Worm (Caenorhabditis elegans): ENCODE data around the gene irld-55.
A peak's percentile ranks its signal among the peaks of the same experiment; 100 is the strongest.

irld-55 gene

ce11 chrIV:14033752-14034570 lies 14.0 kb downstream of the irld-55 start (continued):
- peak; percentile 64 for TF ChIP-seq nhr-67 (tag; optimal IDR thresholded peaks at IDR 0.05)
- TF ChIP-seq fkh-10 (GFP tag; optimal IDR thresholded peaks at IDR 0.05), result peak; percentile 57
- TF ChIP-seq unc-39 (tag; optimal IDR thresholded peaks at IDR 0.05), result no peak
- no peak for TF ChIP-seq sea-2 (GFP tag; optimal IDR thresholded peaks at IDR 0.05)

ce11 chrIV:14034571-14034954 lies 14.6 kb downstream of the irld-55 start:
- TF ChIP-seq elt-2 (tag; optimal IDR thresholded peaks at IDR 0.05) (no peak), nhr-237 (tag; optimal IDR thresholded peaks at IDR 0.05) (no peak), jun-1 (tag; optimal IDR thresholded peaks at IDR 0.05) (no peak)

ce11 chrIV:14043680-14044079 lies 23.7 kb downstream of the irld-55 start, which contains the start of gene Y37A1B.7:
TSS of gene Y37A1B.7 (minus strand) at chrIV:14043780.
- no peak for TF ChIP-seq sea-2 (GFP tag; optimal IDR thresholded peaks at IDR 0.05)
- no peak for TF ChIP-seq lsy-12 (tag; optimal IDR thresholded peaks at IDR 0.05)
- no peak for TF ChIP-seq ceh-9 (tag; optimal IDR thresholded peaks at IDR 0.05)
- TF ChIP-seq elt-3 (tag; optimal IDR thresholded peaks at IDR 0.05), result no peak
- no peak for TF ChIP-seq fkh-10 (GFP tag; optimal IDR thresholded peaks at IDR 0.05)
- TF ChIP-seq nhr-76 (tag; optimal IDR thresholded peaks at IDR 0.05), result no peak
- TF ChIP-seq pha-4 (tag; optimal IDR thresholded peaks at IDR 0.05), result no peak
- TF ChIP-seq ztf-11 (tag; optimal IDR thresholded peaks at IDR 0.05), result no peak
- no peak for TF ChIP-seq ama-1 (optimal IDR thresholded peaks at IDR 0.05)
- no peak for TF ChIP-seq nhr-28 (tag; optimal IDR thresholded peaks at IDR 0.05)
- TF ChIP-seq ceh-16 (tag; optimal IDR thresholded peaks at IDR 0.05), result no peak
- TF ChIP-seq lin-39 (tag; optimal IDR thresholded peaks at IDR 0.05), result no peak

- TF ChIP-seq ceh-82 (tag; optimal IDR thresholded peaks at IDR 0.05) (no peak), lin-15B (tag; optimal IDR thresholded peaks at IDR 0.05) (no peak), nhr-237 (tag; optimal IDR thresholded peaks at IDR 0.05) (no peak), aly-2 (tag; optimal IDR thresholded peaks at IDR 0.05) (no peak), ztf-4 (tag; optimal IDR thresholded peaks at IDR 0.05) (no peak), mml-1 (tag; optimal IDR thresholded peaks at IDR 0.05) (no peak), elt-1 (tag; optimal IDR thresholded peaks at IDR 0.05) (no peak), nhr-25 (tag; optimal IDR thresholded peaks at IDR 0.05) (no peak), zag-1 (tag; optimal IDR thresholded peaks at IDR 0.05) (no peak), nhr-12 (tag; optimal IDR thresholded peaks at IDR 0.05) (no peak)
These were observed 26.8 kb downstream of the irld-55 start for ce11 chrIV:14046777-14047176.

ce11 chrIV:14050442-14050841 lies 30.4 kb downstream of the irld-55 start:
- peak; percentile 39 for TF ChIP-seq jun-1 (tag; optimal IDR thresholded peaks at IDR 0.05)
- peak; percentile 71 for TF ChIP-seq pqm-1 (tag; optimal IDR thresholded peaks at IDR 0.05)
- TF ChIP-seq elt-3 (tag; optimal IDR thresholded peaks at IDR 0.05), result peak in 2 of 3 experiments; percentile 65 to 77
- TF ChIP-seq sea-2 (GFP tag; optimal IDR thresholded peaks at IDR 0.05), result no peak
- peak; percentile 81 for TF ChIP-seq elt-2 (tag; optimal IDR thresholded peaks at IDR 0.05)
- peak; percentile 61 for TF ChIP-seq skn-1 (tag; optimal IDR thresholded peaks at IDR 0.05)

- no peak for TF ChIP-seq nhr-12 (tag; optimal IDR thresholded peaks at IDR 0.05)
- no peak for TF ChIP-seq ceh-9 (tag; optimal IDR thresholded peaks at IDR 0.05)
- no peak for TF ChIP-seq nhr-67 (tag; optimal IDR thresholded peaks at IDR 0.05)
- no peak for TF ChIP-seq ztf-11 (tag; optimal IDR thresholded peaks at IDR 0.05)
- no peak for TF ChIP-seq fkh-10 (GFP tag; optimal IDR thresholded peaks at IDR 0.05)
These were observed 30.9 kb downstream of the irld-55 start, which contains the start of gene semo-1 for ce11 chrIV:14050900-14051299. TSS of gene semo-1 (plus strand) at chrIV:14051200.

ce11 chrIV:14060612-14061011 lies 40.6 kb downstream of the irld-55 start, which contains the start of gene Y37A1B.4:
TSS of gene Y37A1B.4 (minus strand) at chrIV:14060712.
- TF ChIP-seq pha-4 (tag; optimal IDR thresholded peaks at IDR 0.05) (no peak), unc-62 (GFP tag; optimal IDR thresholded peaks at IDR 0.05) (no peak), ceh-9 (tag; optimal IDR thresholded peaks at IDR 0.05) (no peak), sea-2 (GFP tag; optimal IDR thresholded peaks at IDR 0.05) (no peak), zag-1 (tag; optimal IDR thresholded peaks at IDR 0.05) (no peak), nhr-43 (tag; optimal IDR thresholded peaks at IDR 0.05; ENCODE audit: poor library complexity, severe bottlenecking) (no peak), nhr-11 (tag; optimal IDR thresholded peaks at IDR 0.05) (no peak), nhr-67 (tag; optimal IDR thresholded peaks at IDR 0.05) (no peak), hmg-11 (tag; optimal IDR thresholded peaks at IDR 0.05) (no peak), egl-27 (tag; optimal IDR thresholded peaks at IDR 0.05) (no peak), elt-3 (tag; optimal IDR thresholded peaks at IDR 0.05) (no peak), daf-12 (tag; optimal IDR thresholded peaks at IDR 0.05) (no peak)
